Worm (Caenorhabditis elegans) whole organism, L2 larva: ENCODE data around the gene C45H4.13.

ENCODE experiments used
- C34F6.9 ChIP-seq: fragments of 150-350 bp; optimal IDR thresholded peaks from 2 replicates; lab custom pipeline; 2014; ENCODE audit warnings: missing biosample characterization, missing genetic modification characterization
- F13H6.1 ChIP-seq: sonication (generic microtip); optimal IDR thresholded peaks from 2 replicates; lab custom pipeline; 2016; ENCODE audit warnings: missing genetic modification characterization, missing compliant biosample characterization
- R02D3.7 ChIP-seq: fragments of 150-350 bp; optimal IDR thresholded peaks from 2 replicates; lab custom pipeline; 2014; ENCODE audit warnings: missing biosample characterization, missing genetic modification characterization
- ZK546.5 ChIP-seq: sonication (generic microtip); optimal IDR thresholded peaks from 2 replicates; lab custom pipeline; 2017; ENCODE audit warnings: missing biosample characterization, missing genetic modification characterization
- alr-1 ChIP-seq: fragments of 150-350 bp; optimal IDR thresholded peaks from 2 replicates; lab custom pipeline; 2014; ENCODE audit warnings: missing biosample characterization, missing genetic modification characterization
- aly-2 ChIP-seq: fragments of 150-350 bp; optimal IDR thresholded peaks from 2 replicates; lab custom pipeline; 2014; ENCODE audit warnings: missing biosample characterization, missing genetic modification characterization
- blmp-1 ChIP-seq: sonication (generic microtip); optimal IDR thresholded peaks from 2 replicates; lab custom pipeline; 2017; ENCODE audit warnings: missing genetic modification characterization, mild to moderate bottlenecking, missing compliant biosample characterization, antibody characterized with exemption, moderate library complexity; ENCODE audit not compliant: insufficient read depth
- ceh-82 ChIP-seq: fragments of 150-350 bp; optimal IDR thresholded peaks from 2 replicates; lab custom pipeline; 2014; ENCODE audit warnings: missing biosample characterization, missing genetic modification characterization
- crh-2 ChIP-seq: sonication (generic microtip); optimal IDR thresholded peaks from 2 replicates; lab custom pipeline; 2017; ENCODE audit warnings: missing biosample characterization, missing genetic modification characterization
- egl-27 ChIP-seq: sonication (generic microtip); optimal IDR thresholded peaks from 3 replicates; lab custom pipeline; 2017; ENCODE audit warnings: missing biosample characterization, missing genetic modification reagents, missing genetic modification characterization
- elt-3 ChIP-seq: sonication (generic microtip); optimal IDR thresholded peaks from 2 replicates; lab custom pipeline; 2017; ENCODE audit warnings: missing biosample characterization, missing genetic modification characterization
- fos-1 ChIP-seq: fragments of 150-350 bp; optimal IDR thresholded peaks from 2 replicates; lab custom pipeline; 2014; ENCODE audit warnings: missing biosample characterization, missing genetic modification characterization
- gmeb-1 ChIP-seq: fragments of 150-350 bp; optimal IDR thresholded peaks from 2 replicates; lab custom pipeline; 2014; ENCODE audit warnings: missing biosample characterization, missing genetic modification characterization
- lin-11 ChIP-seq: fragments of 150-350 bp; sonication (generic microtip); optimal IDR thresholded peaks from 2 replicates; lab custom pipeline; 2014; ENCODE audit warnings: missing biosample characterization, missing genetic modification characterization, inconsistent platforms, mixed read lengths
- lin-13 ChIP-seq: fragments of 150-350 bp; optimal IDR thresholded peaks from 2 replicates; lab custom pipeline; 2014; ENCODE audit warnings: missing biosample characterization, missing genetic modification reagents, missing genetic modification characterization
- lin-39 ChIP-seq: fragments of 150-350 bp; optimal IDR thresholded peaks from 2 replicates; lab custom pipeline; 2014; ENCODE audit warnings: missing biosample characterization, missing genetic modification reagents, missing genetic modification characterization
- mbf-1 ChIP-seq: sonication (generic microtip); optimal IDR thresholded peaks from 2 replicates; lab custom pipeline; 2017; ENCODE audit warnings: missing biosample characterization, missing genetic modification characterization
- nhr-10 ChIP-seq: sonication (generic microtip); optimal IDR thresholded peaks from 2 replicates; lab custom pipeline; 2017; ENCODE audit warnings: missing biosample characterization, missing genetic modification characterization
- nhr-11 ChIP-seq: fragments of 150-350 bp; optimal IDR thresholded peaks from 2 replicates; lab custom pipeline; 2014; ENCODE audit warnings: missing biosample characterization, missing genetic modification characterization
- nhr-12 ChIP-seq: fragments of 150-350 bp; optimal IDR thresholded peaks from 2 replicates; lab custom pipeline; 2014; ENCODE audit warnings: missing biosample characterization, missing genetic modification characterization
- nhr-129 ChIP-seq: fragments of 150-350 bp; optimal IDR thresholded peaks from 2 replicates; lab custom pipeline; 2014; ENCODE audit warnings: missing biosample characterization, missing genetic modification characterization
- nhr-21 ChIP-seq: fragments of 150-350 bp; optimal IDR thresholded peaks from 2 replicates; lab custom pipeline; 2014; ENCODE audit warnings: missing biosample characterization, missing genetic modification characterization
- nhr-23 ChIP-seq: fragments of 150-350 bp; optimal IDR thresholded peaks from 2 replicates; lab custom pipeline; 2014; ENCODE audit warnings: missing biosample characterization, missing genetic modification reagents, missing genetic modification characterization
- nhr-25 ChIP-seq: fragments of 150-350 bp; sonication (generic microtip); optimal IDR thresholded peaks from 3 replicates; lab custom pipeline; 2014; ENCODE audit warnings: missing biosample characterization, missing genetic modification characterization
- nhr-6 ChIP-seq: fragments of 150-350 bp; optimal IDR thresholded peaks from 2 replicates; lab custom pipeline; 2014; ENCODE audit warnings: missing biosample characterization, missing genetic modification characterization
- nhr-77 ChIP-seq: fragments of 150-350 bp; optimal IDR thresholded peaks from 2 replicates; lab custom pipeline; 2014; ENCODE audit warnings: missing biosample characterization, missing genetic modification characterization
- peb-1 ChIP-seq: fragments of 150-350 bp; optimal IDR thresholded peaks from 2 replicates; lab custom pipeline; 2014; ENCODE audit warnings: missing biosample characterization, missing genetic modification characterization
- skn-1 ChIP-seq: sonication (generic microtip); optimal IDR thresholded peaks from 2 replicates; lab custom pipeline; 2017; ENCODE audit warnings: missing biosample characterization, missing genetic modification characterization
- sma-9 ChIP-seq, 2 experiments: fragments of 150-350 bp in 1 of 2; sonication (generic microtip) in 1 of 2; optimal IDR thresholded peaks; 2 replicates each; lab custom pipeline; 2014 to 2016; ENCODE audit warnings: missing genetic modification characterization in 2 of 2, mild to moderate bottlenecking in 1 of 2, missing biosample characterization in 1 of 2, missing compliant biosample characterization in 1 of 2, missing genetic modification reagents in 1 of 2, moderate library complexity in 1 of 2
- snpc-4 ChIP-seq: fragments of 150-350 bp; optimal IDR thresholded peaks from 2 replicates; lab custom pipeline; 2014; ENCODE audit warnings: missing biosample characterization, missing genetic modification characterization
- unc-62 ChIP-seq: fragments of 150-350 bp; optimal IDR thresholded peaks from 2 replicates; lab custom pipeline; 2014; ENCODE audit warnings: missing biosample characterization, missing genetic modification reagents, missing genetic modification characterization
- ztf-1 ChIP-seq: fragments of 200-800 bp; sonication (Bioruptor generic); conservative IDR thresholded peaks from 2 replicates; pipeline ENCODE4 v1.3.6; 2022; ENCODE audit warnings: missing genetic modification characterization, missing compliant biosample characterization
- ztf-11 ChIP-seq: sonication (generic microtip); optimal IDR thresholded peaks from 2 replicates; lab custom pipeline; 2017; ENCODE audit warnings: missing biosample characterization, missing genetic modification characterization

C45H4.13 gene

DNA sequence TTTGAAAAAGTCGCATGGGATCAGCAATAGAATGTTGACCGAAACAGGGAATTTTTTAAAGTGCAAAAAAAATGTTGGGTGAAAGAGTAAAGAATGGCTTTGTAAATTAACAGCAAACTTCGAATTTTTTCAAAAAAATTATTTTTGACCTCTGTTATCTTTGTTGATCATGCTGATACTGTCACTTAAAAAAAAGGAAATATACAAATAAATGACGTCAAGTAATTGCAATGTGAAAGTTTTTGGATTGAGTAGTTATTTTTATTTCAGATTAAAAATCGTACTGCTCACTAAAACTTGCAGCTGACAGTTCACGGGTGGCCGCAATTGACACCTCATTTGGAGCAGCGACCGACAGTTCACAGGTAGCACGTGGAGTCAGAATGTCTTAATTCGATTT lies at the start of gene C45H4.13:
Gene C45H4.13 (minus strand): TSS at position 101 of the 400 bp plus-strand sequence.
- TF ChIP-seq nhr-12 (tag; lab: Kevin White, UChicago) (no peak), nhr-21 (tag; lab: Kevin White, UChicago) (no peak), ZK546.5 (no peak), nhr-10 (tag; lab: Kevin White, UChicago) (no peak), nhr-6 (no peak), crh-2 (tag; lab: Kevin White, UChicago) (no peak), ztf-11 (tag; lab: Kevin White, UChicago) (no peak), lin-11 (tag; lab: Kevin White, UChicago) (no peak), lin-39 (tag; lab: Kevin White, UChicago) (no peak), blmp-1 (tag; lab: Kevin White, UChicago) (no peak), unc-62 (GFP tag; lab: Kevin White, UChicago) (no peak), nhr-77 (tag; lab: Kevin White, UChicago) (no peak), nhr-129 (tag; lab: Kevin White, UChicago) (no peak), aly-2 (tag; lab: Kevin White, UChicago) (no peak), egl-27 (no peak), alr-1 (tag; lab: Kevin White, UChicago) (no peak), skn-1 (tag; lab: Kevin White, UChicago) (no peak)

DNA sequence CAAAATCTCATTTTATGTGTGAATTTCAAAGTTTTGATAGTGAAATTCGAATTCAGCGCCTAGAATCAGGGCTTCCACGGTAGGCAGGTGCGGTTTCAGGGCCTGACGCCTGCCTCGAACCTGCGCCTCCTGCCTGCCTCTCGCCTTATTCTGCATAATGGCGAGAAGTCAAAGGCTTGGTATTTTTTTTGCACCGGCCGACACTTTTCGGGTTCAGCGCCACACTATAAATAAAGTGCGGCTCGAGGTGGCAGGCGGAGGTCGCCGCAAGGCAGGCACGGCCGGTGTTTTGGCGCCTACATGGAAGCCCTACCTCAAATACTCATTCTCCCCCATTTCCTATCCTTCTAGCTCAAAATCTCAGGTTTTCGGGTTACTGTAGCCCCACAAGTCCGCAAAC lies 49.6 kb upstream of the C45H4.13 start:
- TF ChIP-seq lin-13 (GFP tag; lab: Kevin White, UChicago) (no peak), peb-1 (tag; lab: Kevin White, UChicago) (no peak), ZK546.5 (no peak), nhr-129 (tag; lab: Kevin White, UChicago) (no peak), nhr-11 (tag; lab: Kevin White, UChicago) (no peak), ceh-82 (tag; lab: Kevin White, UChicago) (no peak), nhr-25 (tag; lab: Kevin White, UChicago) (no peak), mbf-1 (no peak), unc-62 (GFP tag; lab: Kevin White, UChicago) (no peak), nhr-10 (tag; lab: Kevin White, UChicago) (no peak)

DNA sequence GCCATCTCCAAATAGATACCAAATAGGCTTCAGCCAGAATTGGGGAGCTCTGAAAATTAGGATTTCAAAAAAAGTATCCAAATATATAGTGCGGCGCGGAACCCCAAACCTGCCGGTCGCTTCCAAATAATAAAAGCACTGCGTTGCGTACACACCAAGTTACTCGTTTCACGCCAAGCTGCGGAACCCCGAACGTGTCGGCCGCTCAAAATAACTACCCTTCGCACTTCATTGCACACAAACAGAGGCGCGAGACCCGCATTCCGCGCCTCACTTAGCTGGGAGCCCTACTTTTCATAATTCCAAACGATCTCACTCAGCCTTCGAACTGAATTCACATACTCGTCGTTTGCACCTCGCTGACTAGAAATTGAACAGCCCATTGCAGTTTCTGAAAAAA lies 48.8 kb upstream of the C45H4.13 start:
- TF ChIP-seq nhr-23 (tag; lab: Kevin White, UChicago), result no peak
- TF ChIP-seq ztf-1, result no peak
- no peak for TF ChIP-seq snpc-4 (tag; lab: Kevin White, UChicago)
- TF ChIP-seq lin-13 (GFP tag; lab: Kevin White, UChicago), result no peak
- TF ChIP-seq gmeb-1 (tag; lab: Kevin White, UChicago), result no peak
- no peak for TF ChIP-seq lin-39 (tag; lab: Kevin White, UChicago)
- no peak for TF ChIP-seq C34F6.9 (tag; lab: Kevin White, UChicago)
- TF ChIP-seq egl-27, result no peak
- no peak for TF ChIP-seq nhr-12 (tag; lab: Kevin White, UChicago)
- no peak for TF ChIP-seq unc-62 (GFP tag; lab: Kevin White, UChicago)
- TF ChIP-seq F13H6.1 (tag; lab: Kevin White, UChicago), result no peak
- no peak for TF ChIP-seq elt-3 (tag; lab: Kevin White, UChicago)
- no peak for TF ChIP-seq nhr-6
- TF ChIP-seq, all 48 proteins: peak for 0

DNA sequence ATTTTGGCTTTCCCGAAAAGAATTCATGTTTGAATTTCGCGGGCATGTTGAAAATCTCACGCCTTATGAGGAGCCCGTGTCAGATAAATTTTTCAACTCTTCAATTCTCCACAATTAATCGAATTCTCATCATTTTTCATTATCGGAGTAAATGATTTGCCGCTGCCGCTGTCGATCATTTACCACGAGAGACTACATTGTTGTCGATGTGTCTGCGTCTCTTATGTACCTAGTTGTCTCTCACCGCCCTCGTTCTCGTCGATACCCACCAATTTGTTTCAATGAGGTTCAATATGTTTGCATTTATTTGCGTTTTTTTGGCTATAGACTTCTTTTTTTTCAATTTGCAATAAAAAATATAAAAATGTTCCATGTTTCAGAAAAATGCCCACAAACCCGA lies 41.3 kb upstream of the C45H4.13 start, which contains the start of gene nhr-13:
Gene nhr-13 (plus strand): TSS at position 369 of the 400 bp plus-strand sequence.
- TF ChIP-seq egl-27 (no peak), nhr-77 (tag; lab: Kevin White, UChicago) (no peak), gmeb-1 (tag; lab: Kevin White, UChicago) (peak; percentile 43), nhr-25 (tag; lab: Kevin White, UChicago) (no peak), C34F6.9 (tag; lab: Kevin White, UChicago) (no peak), fos-1 (tag; lab: Kevin White, UChicago) (peak; percentile 15), nhr-6 (no peak), sma-9 (GFP tag; optimal IDR thresholded peaks at IDR 0.05; lab: Kevin White, UChicago) (peak; percentile 32), sma-9 (tag; optimal IDR thresholded peaks at IDR 0.05; lab: Kevin White, UChicago) (no peak), crh-2 (tag; lab: Kevin White, UChicago) (peak; percentile 13), nhr-21 (tag; lab: Kevin White, UChicago) (no peak), alr-1 (tag; lab: Kevin White, UChicago) (no peak), ztf-11 (tag; lab: Kevin White, UChicago) (no peak)

DNA sequence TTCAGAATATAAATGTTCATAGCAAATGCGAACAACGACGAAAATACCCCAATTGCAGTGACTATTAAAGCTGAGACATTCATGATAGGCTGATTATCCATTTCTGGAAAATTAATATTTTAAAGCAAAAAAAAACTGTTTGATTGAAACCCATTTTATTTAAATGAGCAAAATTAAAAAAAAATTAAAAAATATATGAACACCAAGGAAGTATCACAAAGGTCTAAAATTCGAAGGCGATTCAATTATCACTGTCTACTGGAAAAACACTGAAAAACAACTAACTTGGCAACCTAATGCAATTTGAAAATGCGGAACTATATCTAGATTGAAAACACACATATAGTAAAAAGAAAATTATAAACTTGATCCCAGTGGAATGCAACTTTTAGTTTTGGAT lies 40.3 kb upstream of the C45H4.13 start, which contains the start of gene srbc-42:
Gene srbc-42 (minus strand): TSS at position 101 of the 400 bp plus-strand sequence.
- TF ChIP-seq peb-1 (tag; lab: Kevin White, UChicago) (no peak), R02D3.7 (no peak), blmp-1 (tag; lab: Kevin White, UChicago) (no peak), C34F6.9 (tag; lab: Kevin White, UChicago) (no peak)
